Worm (Caenorhabditis elegans) whole organism, young adult: Measurements from ENCODE around the gene F54F12.2.

Source experiments
- B0261.1 ChIP-seq: sonication (generic microtip); optimal IDR thresholded peaks from 2 replicates; lab custom pipeline; 2016; ENCODE audit warnings: mild to moderate bottlenecking, missing genetic modification characterization, moderate library complexity, missing compliant biosample characterization
- B0336.3 ChIP-seq: fragments of 200-800 bp; sonication (Bioruptor generic); IDR thresholded peaks from 2 replicates; pipeline ENCODE4 v1.3.6; 2022; ENCODE audit warnings: missing genetic modification characterization, missing compliant biosample characterization
- C06A6.2 ChIP-seq: fragments of 200-800 bp; sonication (Bioruptor generic); conservative IDR thresholded peaks from 2 replicates; pipeline ENCODE4 v1.3.6; 2022; ENCODE audit warnings: missing genetic modification characterization, missing compliant biosample characterization
- C17E4.6 ChIP-seq: fragments of 200-800 bp; sonication (Bioruptor generic); IDR thresholded peaks from 2 replicates; pipeline ENCODE4 v1.3.6; 2022; ENCODE audit warnings: missing genetic modification reagents, missing genetic modification characterization, missing compliant biosample characterization
- F22D6.2 ChIP-seq: sonication (generic microtip); optimal IDR thresholded peaks from 2 replicates; lab custom pipeline; 2016; ENCODE audit warnings: mild to moderate bottlenecking, missing genetic modification characterization, missing compliant biosample characterization
- F37B4.10 ChIP-seq: fragments of 200-800 bp; sonication (Bioruptor generic); IDR thresholded peaks from 2 replicates; pipeline ENCODE4 v1.3.6; 2022; ENCODE audit warnings: missing genetic modification characterization, missing compliant biosample characterization
- F52B5.7 ChIP-seq: sonication (generic microtip); optimal IDR thresholded peaks from 2 replicates; lab custom pipeline; 2016; ENCODE audit warnings: mild to moderate bottlenecking, missing genetic modification characterization, missing compliant biosample characterization
- K11D2.4 ChIP-seq: fragments of 200-800 bp; sonication (Bioruptor generic); IDR thresholded peaks from 2 replicates; pipeline ENCODE4 v1.3.6; 2022; ENCODE audit warnings: missing genetic modification reagents, missing genetic modification characterization, missing compliant biosample characterization
- K12H6.12 ChIP-seq: fragments of 200-800 bp; sonication (Bioruptor generic); optimal IDR thresholded peaks from 2 replicates; lab custom pipeline; 2018; ENCODE audit warnings: mild to moderate bottlenecking, missing genetic modification characterization, missing compliant biosample characterization
- Y79H2A.3 ChIP-seq: fragments of 200-800 bp; sonication (Bioruptor generic); conservative IDR thresholded peaks from 2 replicates; pipeline ENCODE4 v1.3.6; 2022; ENCODE audit warnings: missing genetic modification reagents, missing genetic modification characterization, missing compliant biosample characterization
- akir-1 ChIP-seq: fragments of 200-800 bp; sonication (Bioruptor generic); optimal IDR thresholded peaks from 2 replicates; lab custom pipeline; 2018; ENCODE audit warnings: mild to moderate bottlenecking, missing genetic modification characterization, moderate library complexity, missing compliant biosample characterization
- attf-5 ChIP-seq: fragments of 200-800 bp; sonication (Bioruptor generic); optimal IDR thresholded peaks from 2 replicates; lab custom pipeline; 2018; ENCODE audit warnings: mild to moderate bottlenecking, missing genetic modification characterization, missing compliant biosample characterization
- bed-1 ChIP-seq: fragments of 200-800 bp; sonication (Bioruptor generic); IDR thresholded peaks from 2 replicates; pipeline ENCODE4 v1.3.6; 2022; ENCODE audit warnings: missing genetic modification reagents, missing genetic modification characterization, missing compliant biosample characterization
- cebp-2 ChIP-seq: fragments of 200-800 bp; sonication (Bioruptor generic); IDR thresholded peaks from 2 replicates; pipeline ENCODE4 v1.3.6; 2022; ENCODE audit warnings: missing genetic modification characterization, missing compliant biosample characterization
- ceh-58 ChIP-seq: fragments of 200-800 bp; sonication (Bioruptor generic); IDR thresholded peaks from 2 replicates; pipeline ENCODE4 v1.3.6; 2022; ENCODE audit warnings: missing genetic modification characterization, missing compliant biosample characterization
- dox-1 ChIP-seq: fragments of 200-800 bp; sonication (Bioruptor generic); IDR thresholded peaks from 2 replicates; pipeline ENCODE4 v1.3.6; 2022; ENCODE audit warnings: missing genetic modification reagents, missing genetic modification characterization, missing compliant biosample characterization
- dpff-1 ChIP-seq: sonication (generic microtip); optimal IDR thresholded peaks from 2 replicates; lab custom pipeline; 2017; ENCODE audit warnings: mild to moderate bottlenecking, missing genetic modification characterization, missing compliant biosample characterization
- egrh-3 ChIP-seq: fragments of 200-800 bp; sonication (Bioruptor generic); IDR thresholded peaks from 2 replicates; pipeline ENCODE4 v1.3.6; 2022; ENCODE audit warnings: missing genetic modification reagents, missing genetic modification characterization, missing compliant biosample characterization
- ets-4 ChIP-seq: fragments of 200-800 bp; sonication (Bioruptor generic); optimal IDR thresholded peaks from 2 replicates; lab custom pipeline; 2018; ENCODE audit warnings: mild to moderate bottlenecking, missing genetic modification characterization, missing compliant biosample characterization
- fkh-3 ChIP-seq: sonication (generic microtip); optimal IDR thresholded peaks from 2 replicates; lab custom pipeline; 2016; ENCODE audit warnings: mild to moderate bottlenecking, missing genetic modification characterization, missing compliant biosample characterization
- gei-17 ChIP-seq: fragments of 200-800 bp; sonication (Bioruptor generic); optimal IDR thresholded peaks from 2 replicates; lab custom pipeline; 2018; ENCODE audit warnings: mild to moderate bottlenecking, missing genetic modification characterization, missing compliant biosample characterization
- hmg-1.2 ChIP-seq: fragments of 200-800 bp; sonication (Bioruptor generic); IDR thresholded peaks from 2 replicates; pipeline ENCODE4 v1.3.6; 2022; ENCODE audit warnings: missing genetic modification reagents, missing genetic modification characterization, missing compliant biosample characterization
- hmg-20 ChIP-seq: fragments of 200-800 bp; sonication (Bioruptor generic); IDR thresholded peaks from 2 replicates; pipeline ENCODE4 v1.3.6; 2022; ENCODE audit warnings: missing genetic modification reagents, missing genetic modification characterization, missing compliant biosample characterization
- hrde-1 ChIP-seq: sonication (generic microtip); optimal IDR thresholded peaks from 2 replicates; lab custom pipeline; 2016; ENCODE audit warnings: missing genetic modification characterization, mild to moderate bottlenecking, missing compliant biosample characterization, moderate library complexity, missing genotype, missing genetic modification reagents, borderline replicate concordance
- lag-1 ChIP-seq: fragments of 200-800 bp; sonication (Bioruptor generic); IDR thresholded peaks from 2 replicates; pipeline ENCODE4 v1.3.6; 2022; ENCODE audit warnings: missing genetic modification reagents, missing genetic modification characterization, missing compliant biosample characterization
- let-526 ChIP-seq: fragments of 200-800 bp; sonication (Bioruptor generic); IDR thresholded peaks from 2 replicates; pipeline ENCODE4 v1.3.6; 2022; ENCODE audit warnings: missing genetic modification reagents, missing genetic modification characterization, missing compliant biosample characterization
- lin-35 ChIP-seq, 3 experiments: fragments of 150-350 bp in 2 of 3; sonication (generic microtip) in 1 of 3; optimal IDR thresholded peaks; 2 replicates each; lab custom pipeline; 2014 to 2018; ENCODE audit warnings: missing biosample characterization in 3 of 3, missing genetic modification characterization in 3 of 3, missing genetic modification reagents in 3 of 3
- mcd-1 ChIP-seq: fragments of 200-800 bp; sonication (Bioruptor generic); IDR thresholded peaks from 2 replicates; pipeline ENCODE4 v1.3.6; 2022; ENCODE audit warnings: missing genetic modification reagents, missing genetic modification characterization, missing compliant biosample characterization
- mes-4 ChIP-seq: sonication (generic microtip); optimal IDR thresholded peaks from 2 replicates; lab custom pipeline; 2016; ENCODE audit warnings: missing genotype, missing genetic modification characterization, missing compliant biosample characterization
- nfya-1 ChIP-seq: sonication (generic microtip); optimal IDR thresholded peaks from 2 replicates; lab custom pipeline; 2017; ENCODE audit warnings: antibody characterized with exemption, missing compliant biosample characterization, missing genetic modification characterization, borderline replicate concordance; ENCODE audit not compliant: insufficient read depth
- pha-4 ChIP-seq: fragments of 150-350 bp; sonication (generic microtip); optimal IDR thresholded peaks from 2 replicates; lab custom pipeline; 2014; ENCODE audit warnings: missing biosample characterization, missing genetic modification reagents, missing genetic modification characterization
- repo-1 ChIP-seq: sonication (generic microtip); optimal IDR thresholded peaks from 2 replicates; lab custom pipeline; 2017; ENCODE audit warnings: mild to moderate bottlenecking, missing genetic modification characterization, missing compliant biosample characterization
- sdz-38 ChIP-seq: sonication (generic microtip); optimal IDR thresholded peaks from 2 replicates; lab custom pipeline; 2016; ENCODE audit warnings: missing genotype, missing genetic modification characterization, missing compliant biosample characterization
- snpc-3.4 ChIP-seq: sonication (generic microtip); optimal IDR thresholded peaks from 2 replicates; lab custom pipeline; 2017; ENCODE audit warnings: missing genetic modification characterization, mild to moderate bottlenecking, missing compliant biosample characterization, antibody characterized with exemption, moderate library complexity, missing genotype, missing genetic modification reagents
- tlf-1 ChIP-seq: fragments of 200-800 bp; sonication (Bioruptor generic); optimal IDR thresholded peaks from 2 replicates; lab custom pipeline; 2018; ENCODE audit warnings: mild to moderate bottlenecking, missing genetic modification characterization, missing compliant biosample characterization
- unc-130 ChIP-seq: sonication (generic microtip); optimal IDR thresholded peaks from 2 replicates; lab custom pipeline; 2016; ENCODE audit warnings: missing genetic modification reagents, missing genetic modification characterization, missing compliant biosample characterization
- zfh-2 ChIP-seq: fragments of 200-800 bp; sonication (Bioruptor generic); conservative IDR thresholded peaks from 2 replicates; pipeline ENCODE4 v1.3.6; 2022; ENCODE audit warnings: missing genetic modification reagents, missing genetic modification characterization, missing compliant biosample characterization
- ztf-26 ChIP-seq: sonication (generic microtip); optimal IDR thresholded peaks from 2 replicates; lab custom pipeline; 2017; ENCODE audit warnings: missing genetic modification characterization, missing compliant biosample characterization
- ztf-6 ChIP-seq: fragments of 200-800 bp; sonication (Bioruptor generic); IDR thresholded peaks from 2 replicates; pipeline ENCODE4 v1.3.6; 2022; ENCODE audit warnings: missing genetic modification reagents, missing genetic modification characterization, missing compliant biosample characterization

Gene F54F12.2

ce11 chrIII:13039739-13040138 lies at the start of gene F54F12.2:
Gene F54F12.2 (plus strand): TSS chrIII:13040039.
- no peak for TF ChIP-seq egrh-3 (GFP tag; lab: Robert Waterston, UW)

ce11 chrIII:12990997-12991396 lies 48.8 kb upstream of the F54F12.2 start, which contains the start of gene ZK1010.12:
Gene ZK1010.12 (plus strand): TSS chrIII:12991297.
- TF ChIP-seq cebp-2 (no peak), dpff-1 (no peak), fkh-3 (tag; lab: Kevin White, UChicago) (no peak)

ce11 chrIII:12993055-12993454 lies 46.8 kb upstream of the F54F12.2 start:
- TF ChIP-seq C17E4.6 (no peak), F52B5.7 (no peak), K11D2.4 (GFP tag; lab: Robert Waterston, UW) (no peak), egrh-3 (GFP tag; lab: Robert Waterston, UW) (peak; percentile 84; the same call in 1 of the 2 replicates), F22D6.2 (tag; lab: Kevin White, UChicago) (no peak), ztf-6 (GFP tag; lab: Robert Waterston, UW) (no peak), lag-1 (no peak), Y79H2A.3 (GFP tag; lab: Robert Waterston, UW) (no peak), hmg-20 (no peak), ets-4 (GFP tag; lab: Kevin White, UChicago) (no peak), snpc-3.4 (tag; lab: Kevin White, UChicago) (no peak), zfh-2 (GFP tag; lab: Robert Waterston, UW) (peak; percentile 82)

ce11 chrIII:12993607-12994006 lies 46.2 kb upstream of the F54F12.2 start, which contains the start of gene col-97:
Gene col-97 (minus strand): TSS chrIII:12993707.
- TF ChIP-seq ceh-58 (GFP tag; lab: Robert Waterston, UW) (no peak), hmg-1.2 (GFP tag; lab: Robert Waterston, UW) (no peak), hrde-1 (no peak), mcd-1 (GFP tag; lab: Robert Waterston, UW) (no peak)

- TF ChIP-seq zfh-2 (GFP tag; lab: Robert Waterston, UW), result peak; percentile 59
- TF ChIP-seq B0336.3 (GFP tag; lab: Robert Waterston, UW), result no peak
- no peak for TF ChIP-seq egrh-3 (GFP tag; lab: Robert Waterston, UW)
- TF ChIP-seq F37B4.10, result 0 out of 2 replicates have a peak, but pooled peaks have one; percentile 62
Observed at ce11 chrIII:12998252-12998651, 41.6 kb upstream of the F54F12.2 start.

ce11 chrIII:13000457-13000856 lies 39.4 kb upstream of the F54F12.2 start, which contains the start of gene ZK1010.8:
Gene ZK1010.8 (minus strand): TSS chrIII:13000670.
- no peak for TF ChIP-seq tlf-1 (GFP tag; lab: Kevin White, UChicago)
- no peak for TF ChIP-seq mes-4 (tag; lab: Kevin White, UChicago)
- no peak for TF ChIP-seq C06A6.2 (GFP tag; lab: Robert Waterston, UW)
- TF ChIP-seq ztf-26 (tag; lab: Kevin White, UChicago), result no peak
- TF ChIP-seq pha-4 (tag; lab: Kevin White, UChicago), result no peak
- no peak for TF ChIP-seq dox-1
- no peak for TF ChIP-seq unc-130 (GFP tag; lab: Kevin White, UChicago)

- TF ChIP-seq B0261.1 (tag; lab: Kevin White, UChicago) (no peak), K12H6.12 (tag; lab: Kevin White, UChicago) (no peak), gei-17 (GFP tag; lab: Kevin White, UChicago) (no peak), repo-1 (no peak), lin-35 (GFP tag; optimal IDR thresholded peaks at IDR 0.05; lab: Kevin White, UChicago) (no peak), attf-5 (GFP tag; lab: Kevin White, UChicago) (peak; percentile 17), lag-1 (no peak), bed-1 (GFP tag; lab: Robert Waterston, UW) (no peak), nfya-1 (tag; lab: Kevin White, UChicago) (no peak), let-526 (GFP tag; lab: Robert Waterston, UW) (peak; percentile 53; the same call in 1 of the 2 replicates), dox-1 (peak; percentile 17; the same call in 1 of the 2 replicates), akir-1 (GFP tag; lab: Kevin White, UChicago) (no peak), sdz-38 (tag; lab: Kevin White, UChicago) (no peak), mcd-1 (GFP tag; lab: Robert Waterston, UW) (no peak), F22D6.2 (tag; lab: Kevin White, UChicago) (no peak)
Observed at ce11 chrIII:13002098-13002497, 37.7 kb upstream of the F54F12.2 start, which contains the start of gene ZK1010.10. Gene ZK1010.10 (plus strand): TSS chrIII:13002383.
